Fruit fly (Drosophila melanogaster) whole organism, wandering third instar larva: Measurements from ENCODE around the gene CG11842.

ENCODE experiments used
- Dfd ChIP-seq: fragments of >200 bp; optimal IDR thresholded peaks from 2 replicates; lab custom pipeline; 2017; ENCODE audit warnings: missing biosample characterization, missing genetic modification characterization
- HLH106 ChIP-seq: fragments of 200-800 bp; optimal IDR thresholded peaks from 3 replicates; lab custom pipeline; 2019; ENCODE audit warnings: missing biosample characterization, mild to moderate bottlenecking, missing genetic modification characterization, moderate library complexity
- Rel ChIP-seq, 2 experiments: fragments of 200-800 bp; sonication (Bioruptor generic) in 1 of 2; optimal IDR thresholded peaks; 2 replicates in 1 of 2; 3 replicates in 1 of 2; lab custom pipeline; 2016 to 2019; ENCODE audit warnings: mild to moderate bottlenecking in 2 of 2, missing biosample characterization in 2 of 2, missing genetic modification characterization in 2 of 2, moderate library complexity in 1 of 2
- Vsx2 ChIP-seq: fragments of 200-300, 225-300 bp; sonication (Bioruptor generic); optimal IDR thresholded peaks from 2 replicates; lab custom pipeline; 2018; ENCODE audit warnings: missing biosample characterization, missing genetic modification characterization; ENCODE audit not compliant: partially characterized antibody
- brk ChIP-seq: fragments of 200-800 bp; sonication (Bioruptor generic); optimal IDR thresholded peaks from 2 replicates; lab custom pipeline; 2016; ENCODE audit warnings: missing biosample characterization, mild to moderate bottlenecking, missing genetic modification characterization
- jim ChIP-seq: fragments of 175-275, 200-325 bp; sonication (Bioruptor generic); optimal IDR thresholded peaks from 2 replicates; lab custom pipeline; 2016; ENCODE audit warnings: missing biosample characterization, mild to moderate bottlenecking, missing genetic modification characterization
- psq ChIP-seq: fragments of 200-800 bp; sonication (Bioruptor generic); optimal IDR thresholded peaks from 3 replicates; lab custom pipeline; 2017; ENCODE audit warnings: missing biosample characterization, mild to moderate bottlenecking, missing genetic modification characterization, moderate library complexity
- rgr ChIP-seq: fragments of 200-800 bp; sonication (Bioruptor generic); optimal IDR thresholded peaks from 3 replicates; lab custom pipeline; 2016; ENCODE audit warnings: missing biosample characterization, mild to moderate bottlenecking, missing genetic modification characterization

dm6 chr3R:29094152-29094551, 41.7 kb downstream of the CG11842 start:
- TF ChIP-seq brk (no peak), Dfd (GFP tag; lab: Kevin White, UChicago) (no peak), Rel (GFP tag; optimal IDR thresholded peaks at IDR 0.05; lab: Kevin White, UChicago) (no peak), Rel (tag; optimal IDR thresholded peaks at IDR 0.05; lab: Kevin White, UChicago) (no peak), psq (GFP tag; lab: Kevin White, UChicago) (no peak), HLH106 (tag; lab: Kevin White, UChicago) (peak; percentile 13), Vsx2 (GFP tag; lab: Kevin White, UChicago) (no peak), jim (GFP tag; lab: Kevin White, UChicago) (no peak), rgr (GFP tag; lab: Kevin White, UChicago) (peak; percentile 19)
